Worm (Caenorhabditis elegans) whole organism, L4 larva: ENCODE data around the gene mrp-7.
A peak's percentile ranks its signal among the peaks of the same experiment; 100 is the strongest.

Source experiments
- D1046.2 ChIP-seq: fragments of 200-800 bp; sonication (Bioruptor generic); IDR thresholded peaks from 2 replicates; pipeline ENCODE4 v1.3.6; 2022; ENCODE audit warnings: missing genetic modification characterization, missing compliant biosample characterization
- F49E8.2 ChIP-seq: sonication (generic microtip); optimal IDR thresholded peaks from 2 replicates; lab custom pipeline; 2016; ENCODE audit warnings: missing compliant biosample characterization, mild to moderate bottlenecking, missing genetic modification characterization, borderline replicate concordance
- Y105C5A.15 ChIP-seq: fragments of 200-800 bp; sonication (Bioruptor generic); IDR thresholded peaks from 2 replicates; pipeline ENCODE4 v1.3.6; 2022; ENCODE audit warnings: missing genetic modification characterization, missing compliant biosample characterization
- Y48G9A.11 ChIP-seq: fragments of 200-800 bp; sonication (Bioruptor generic); IDR thresholded peaks from 2 replicates; pipeline ENCODE4 v1.3.6; 2022; ENCODE audit warnings: missing genetic modification reagents, missing genetic modification characterization, missing compliant biosample characterization
- Y5F2A.4 ChIP-seq: fragments of 200-800 bp; sonication (Bioruptor generic); optimal IDR thresholded peaks from 2 replicates; lab custom pipeline; 2018; ENCODE audit warnings: mild to moderate bottlenecking, missing genetic modification characterization, missing compliant biosample characterization
- ZK337.2 ChIP-seq: fragments of 200-800 bp; sonication (Bioruptor generic); IDR thresholded peaks from 2 replicates; pipeline ENCODE4 v1.3.6; 2022; ENCODE audit warnings: missing genetic modification reagents, missing genetic modification characterization, missing compliant biosample characterization
- aly-2 ChIP-seq: sonication (generic microtip); optimal IDR thresholded peaks from 2 replicates; lab custom pipeline; 2018; ENCODE audit warnings: missing biosample characterization, missing genetic modification characterization
- arid-1 ChIP-seq: fragments of 200-800 bp; sonication (Bioruptor generic); conservative IDR thresholded peaks from 2 replicates; pipeline ENCODE4 v1.3.6; 2022; ENCODE audit warnings: missing genetic modification reagents, missing genetic modification characterization, missing compliant biosample characterization
- ceh-28 ChIP-seq: fragments of 150-350 bp; optimal IDR thresholded peaks from 2 replicates; lab custom pipeline; 2014; ENCODE audit warnings: missing biosample characterization, missing genetic modification reagents, missing genetic modification characterization
- ceh-32 ChIP-seq: sonication (generic microtip); optimal IDR thresholded peaks from 2 replicates; lab custom pipeline; 2016; ENCODE audit warnings: mild to moderate bottlenecking, missing genetic modification characterization, missing compliant biosample characterization; ENCODE audit not compliant: poor library complexity
- ceh-44 ChIP-seq: fragments of 200-800 bp; sonication (Bioruptor generic); IDR thresholded peaks from 2 replicates; pipeline ENCODE4 v1.3.6; 2022; ENCODE audit warnings: missing genetic modification reagents, missing genetic modification characterization, missing compliant biosample characterization
- cey-2 ChIP-seq: sonication (generic microtip); optimal IDR thresholded peaks from 3 replicates; lab custom pipeline; 2017; ENCODE audit warnings: missing genetic modification characterization, mild to moderate bottlenecking, missing compliant biosample characterization, antibody characterized with exemption, borderline replicate concordance; ENCODE audit not compliant: insufficient read depth
- ctbp-1 ChIP-seq: fragments of 200-800 bp; sonication (Bioruptor generic); IDR thresholded peaks from 2 replicates; pipeline ENCODE4 v1.3.6; 2022; ENCODE audit warnings: missing genetic modification reagents, missing genetic modification characterization, missing compliant biosample characterization
- daf-16 ChIP-seq, 3 experiments: sonication (generic microtip); optimal IDR thresholded peaks; 2 replicates each; lab custom pipeline; 2016 to 2017; ENCODE audit warnings: missing genetic modification characterization in 3 of 3, missing genetic modification reagents in 3 of 3, mild to moderate bottlenecking in 2 of 3, missing compliant biosample characterization in 2 of 3, missing biosample characterization in 1 of 3, moderate library complexity in 1 of 3
- daf-19 ChIP-seq: fragments of 200-800 bp; sonication (Bioruptor generic); conservative IDR thresholded peaks from 2 replicates; pipeline ENCODE4 v1.3.6; 2022; ENCODE audit warnings: missing genetic modification characterization, missing compliant biosample characterization
- dmd-6 ChIP-seq: fragments of 200-800 bp; sonication (Bioruptor generic); IDR thresholded peaks from 2 replicates; pipeline ENCODE4 v1.3.6; 2022; ENCODE audit warnings: missing genetic modification reagents, missing genetic modification characterization, missing compliant biosample characterization
- dmd-8 ChIP-seq: fragments of 200-800 bp; sonication (Bioruptor generic); IDR thresholded peaks from 2 replicates; pipeline ENCODE4 v1.3.6; 2022; ENCODE audit warnings: missing genetic modification characterization, missing compliant biosample characterization
- dpl-1 ChIP-seq: fragments of 150-350 bp; optimal IDR thresholded peaks from 2 replicates; lab custom pipeline; 2014; ENCODE audit warnings: missing biosample characterization, missing genetic modification reagents, missing genetic modification characterization
- egl-43 ChIP-seq: fragments of 200-800 bp; sonication (Bioruptor generic); IDR thresholded peaks from 2 replicates; pipeline ENCODE4 v1.3.6; 2022; ENCODE audit warnings: missing genetic modification reagents, missing genetic modification characterization, missing compliant biosample characterization
- gei-8 ChIP-seq: fragments of 200-800 bp; sonication (Bioruptor generic); optimal IDR thresholded peaks from 2 replicates; lab custom pipeline; 2018; ENCODE audit warnings: mild to moderate bottlenecking, missing genetic modification characterization, missing compliant biosample characterization
- hlh-30 ChIP-seq: sonication (generic microtip); optimal IDR thresholded peaks from 2 replicates; lab custom pipeline; 2017; ENCODE audit warnings: antibody characterized with exemption, mild to moderate bottlenecking, missing genetic modification characterization, missing compliant biosample characterization; ENCODE audit not compliant: insufficient read depth
- lim-7 ChIP-seq: fragments of 200-800 bp; sonication (Bioruptor generic); IDR thresholded peaks from 2 replicates; pipeline ENCODE4 v1.3.6; 2022; ENCODE audit warnings: missing genetic modification characterization, missing compliant biosample characterization
- lin-1 ChIP-seq: fragments of 200-800 bp; sonication (Bioruptor generic); IDR thresholded peaks from 2 replicates; pipeline ENCODE4 v1.3.6; 2022; ENCODE audit warnings: missing genetic modification reagents, missing genetic modification characterization, missing compliant biosample characterization
- lin-15B ChIP-seq: fragments of 150-350 bp; sonication (generic microtip); optimal IDR thresholded peaks from 3 replicates; lab custom pipeline; 2014; ENCODE audit warnings: missing biosample characterization, missing genetic modification characterization
- lin-29 ChIP-seq: fragments of 200-800 bp; sonication (Bioruptor generic); IDR thresholded peaks from 2 replicates; pipeline ENCODE4 v1.3.6; 2022; ENCODE audit warnings: missing genetic modification reagents, missing genetic modification characterization, missing compliant biosample characterization
- lin-39 ChIP-seq: fragments of 150-350 bp; optimal IDR thresholded peaks from 2 replicates; lab custom pipeline; 2014; ENCODE audit warnings: missing biosample characterization, missing genetic modification reagents, missing genetic modification characterization
- mdl-1 ChIP-seq, 2 experiments: fragments of 150-350 bp in 1 of 2; sonication (generic microtip) in 1 of 2; optimal IDR thresholded peaks; 2 replicates each; lab custom pipeline; 2014 to 2017; ENCODE audit warnings: missing biosample characterization in 2 of 2, missing genetic modification characterization in 2 of 2
- mdt-29 ChIP-seq: fragments of 200-800 bp; sonication (Bioruptor generic); IDR thresholded peaks from 2 replicates; pipeline ENCODE4 v1.3.6; 2022; ENCODE audit warnings: missing genetic modification reagents, missing genetic modification characterization, missing compliant biosample characterization
- mes-2 ChIP-seq: sonication (generic microtip); optimal IDR thresholded peaks from 2 replicates; lab custom pipeline; 2016; ENCODE audit warnings: missing genotype, mild to moderate bottlenecking, missing genetic modification characterization, missing compliant biosample characterization; ENCODE audit not compliant: poor library complexity, severe bottlenecking
- mxl-3 ChIP-seq: fragments of 200-800 bp; sonication (Bioruptor generic); optimal IDR thresholded peaks from 2 replicates; lab custom pipeline; 2018; ENCODE audit warnings: mild to moderate bottlenecking, missing genetic modification characterization, missing compliant biosample characterization
- nhr-10 ChIP-seq: fragments of 150-350 bp; optimal IDR thresholded peaks from 2 replicates; lab custom pipeline; 2014; ENCODE audit warnings: missing biosample characterization, missing genetic modification characterization
- nhr-102 ChIP-seq: sonication (generic microtip); optimal IDR thresholded peaks from 2 replicates; lab custom pipeline; 2016; ENCODE audit warnings: mild to moderate bottlenecking, missing genetic modification characterization, moderate library complexity, missing compliant biosample characterization
- nhr-111 ChIP-seq: fragments of 200-800 bp; sonication (Bioruptor generic); optimal IDR thresholded peaks from 2 replicates; lab custom pipeline; 2018; ENCODE audit warnings: mild to moderate bottlenecking, missing genetic modification characterization, missing compliant biosample characterization
- nhr-237 ChIP-seq: sonication (generic microtip); optimal IDR thresholded peaks from 2 replicates; lab custom pipeline; 2017; ENCODE audit warnings: missing biosample characterization, missing genetic modification characterization
- nhr-41 ChIP-seq: fragments of 200-800 bp; sonication (Bioruptor generic); IDR thresholded peaks from 2 replicates; pipeline ENCODE4 v1.3.6; 2022; ENCODE audit warnings: missing genetic modification reagents, missing genetic modification characterization, missing compliant biosample characterization
- nhr-48 ChIP-seq: sonication (generic microtip); optimal IDR thresholded peaks from 2 replicates; lab custom pipeline; 2016; ENCODE audit warnings: mild to moderate bottlenecking, missing genetic modification characterization, missing compliant biosample characterization
- nhr-76 ChIP-seq: fragments of 150-350 bp; optimal IDR thresholded peaks from 2 replicates; lab custom pipeline; 2014; ENCODE audit warnings: missing biosample characterization, missing genetic modification characterization
- rbr-2 ChIP-seq: sonication (generic microtip); optimal IDR thresholded peaks from 2 replicates; lab custom pipeline; 2016; ENCODE audit warnings: missing genotype, missing genetic modification characterization, missing compliant biosample characterization
- saeg-2 ChIP-seq: fragments of 200-800 bp; sonication (Bioruptor generic); IDR thresholded peaks from 2 replicates; pipeline ENCODE4 v1.3.6; 2022; ENCODE audit warnings: missing genetic modification reagents, missing genetic modification characterization, missing compliant biosample characterization
- sdz-12 ChIP-seq: fragments of 200-800 bp; sonication (Bioruptor generic); optimal IDR thresholded peaks from 2 replicates; lab custom pipeline; 2018; ENCODE audit warnings: mild to moderate bottlenecking, missing genetic modification characterization, missing compliant biosample characterization
- snpc-1.2 ChIP-seq: fragments of 200-800 bp; sonication (Bioruptor generic); IDR thresholded peaks from 2 replicates; pipeline ENCODE4 v1.3.6; 2022; ENCODE audit warnings: missing genetic modification reagents, missing genetic modification characterization, missing compliant biosample characterization
- spr-3 ChIP-seq: fragments of 200-800 bp; sonication (Bioruptor generic); optimal IDR thresholded peaks from 2 replicates; lab custom pipeline; 2018; ENCODE audit warnings: mild to moderate bottlenecking, missing genetic modification characterization, missing compliant biosample characterization
- tra-1 ChIP-seq: fragments of 200-800 bp; sonication (Bioruptor generic); IDR thresholded peaks from 2 replicates; pipeline ENCODE4 v1.3.6; 2022; ENCODE audit warnings: missing genetic modification reagents, missing genetic modification characterization, missing compliant biosample characterization
- unc-130 ChIP-seq: sonication (generic microtip); optimal IDR thresholded peaks from 2 replicates; lab custom pipeline; 2016; ENCODE audit warnings: missing genetic modification reagents, missing genetic modification characterization, missing compliant biosample characterization
- vab-7 ChIP-seq: fragments of 200-800 bp; sonication (Bioruptor generic); IDR thresholded peaks from 2 replicates; pipeline ENCODE4 v1.3.6; 2022; ENCODE audit warnings: missing genetic modification reagents, missing genetic modification characterization, missing compliant biosample characterization
- zag-1 ChIP-seq: fragments of 150-350 bp; optimal IDR thresholded peaks from 2 replicates; lab custom pipeline; 2014; ENCODE audit warnings: missing biosample characterization, missing genetic modification characterization
- zip-11 ChIP-seq: fragments of 200-800 bp; sonication (Bioruptor generic); IDR thresholded peaks from 2 replicates; pipeline ENCODE4 v1.3.6; 2022; ENCODE audit warnings: missing genetic modification characterization, missing compliant biosample characterization
- ztf-11 ChIP-seq: fragments of 150-350 bp; optimal IDR thresholded peaks from 2 replicates; lab custom pipeline; 2014; ENCODE audit warnings: missing biosample characterization, missing genetic modification characterization

mrp-7 gene

ce11 chrV:19640808-19641207 is 33.8 kb upstream of the mrp-7 start, which contains the start of gene Y43F8C.6 (continued):
- no peak for TF ChIP-seq zag-1 (tag; lab: Kevin White, UChicago)
- no peak for TF ChIP-seq mxl-3 (GFP tag; lab: Kevin White, UChicago)
- no peak for TF ChIP-seq nhr-41 (GFP tag; lab: Robert Waterston, UW)
- no peak for TF ChIP-seq lin-29 (GFP tag; lab: Robert Waterston, UW)

DNA sequence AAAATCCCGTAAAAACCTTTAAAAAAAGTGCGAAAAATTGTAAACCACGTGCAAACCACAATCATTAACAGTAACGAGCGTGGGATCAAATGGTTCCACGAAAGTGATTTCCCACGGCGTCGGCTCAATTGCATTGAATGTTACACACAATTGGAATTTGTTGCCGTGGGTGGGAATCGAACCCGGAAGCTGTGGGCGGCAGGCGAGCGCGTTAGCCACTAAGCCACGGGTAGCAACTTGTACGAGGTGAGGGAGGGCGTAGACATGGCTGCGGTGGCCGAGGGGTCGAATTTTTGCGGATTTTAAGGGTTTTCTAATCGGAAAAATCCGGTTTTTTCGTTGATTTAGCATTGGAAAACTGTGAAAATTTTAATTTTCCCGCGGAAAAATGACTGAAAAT is 31.6 kb upstream of the mrp-7 start:
- TF ChIP-seq daf-19, result no peak
- peak; percentile 88 for TF ChIP-seq tra-1
- peak; percentile 93 for TF ChIP-seq Y5F2A.4 (GFP tag; lab: Kevin White, UChicago)
- TF ChIP-seq mdt-29 (GFP tag; lab: Robert Waterston, UW), result peak; percentile 89
- peak; percentile 68 for TF ChIP-seq hlh-30 (tag; lab: Kevin White, UChicago)
- peak; percentile 87 for TF ChIP-seq lin-1 (GFP tag; lab: Robert Waterston, UW)
- TF ChIP-seq ZK337.2 (GFP tag; lab: Robert Waterston, UW), result peak; percentile 92
- TF ChIP-seq mes-2, result peak; percentile 90
- TF ChIP-seq zip-11, result peak; percentile 87
- TF ChIP-seq dpl-1 (GFP tag; lab: Kevin White, UChicago), result peak; percentile 53
- peak; percentile 98 for TF ChIP-seq dmd-8
- peak; percentile 95 for TF ChIP-seq nhr-41 (GFP tag; lab: Robert Waterston, UW)
- no peak for TF ChIP-seq nhr-76 (tag; lab: Kevin White, UChicago)
- peak; percentile 97 for TF ChIP-seq ceh-44 (GFP tag; lab: Robert Waterston, UW)
- TF ChIP-seq unc-130 (GFP tag; lab: Kevin White, UChicago), result peak; percentile 74
- peak; percentile 97 for TF ChIP-seq lim-7
- TF ChIP-seq ctbp-1 (GFP tag; lab: Robert Waterston, UW), result peak; percentile 93
- peak; percentile 85 to 93 for TF ChIP-seq daf-16 (GFP tag; optimal IDR thresholded peaks at IDR 0.05; lab: Kevin White, UChicago)
- TF ChIP-seq daf-16 (tag; optimal IDR thresholded peaks at IDR 0.05; lab: Kevin White, UChicago), result peak; percentile 67
- TF ChIP-seq mdl-1 (tag; optimal IDR thresholded peaks at IDR 0.05; lab: Kevin White, UChicago), result peak in 1 of 2 experiments; percentile 56
- no peak for TF ChIP-seq cey-2 (tag; lab: Kevin White, UChicago)
- peak; percentile 94 for TF ChIP-seq D1046.2
- peak; percentile 90 for TF ChIP-seq vab-7 (GFP tag; lab: Robert Waterston, UW)
- no peak for TF ChIP-seq ceh-32 (tag; lab: Kevin White, UChicago)
- no peak for TF ChIP-seq aly-2 (tag; lab: Kevin White, UChicago)
- peak; percentile 88 for TF ChIP-seq saeg-2 (GFP tag; lab: Robert Waterston, UW)
- TF ChIP-seq sdz-12, result peak; percentile 95
- TF ChIP-seq arid-1 (GFP tag; lab: Robert Waterston, UW), result peak; percentile 93
- TF ChIP-seq F49E8.2 (tag; lab: Kevin White, UChicago), result peak; percentile 95
- TF ChIP-seq Y48G9A.11, result peak; percentile 92
- peak; percentile 99 for TF ChIP-seq egl-43 (GFP tag; lab: Robert Waterston, UW)
- peak; percentile 92 for TF ChIP-seq rbr-2 (tag; lab: Kevin White, UChicago)
- no peak for TF ChIP-seq nhr-10
- no peak for TF ChIP-seq lin-39 (tag; lab: Kevin White, UChicago)
- peak; percentile 93 for TF ChIP-seq nhr-111 (GFP tag; lab: Kevin White, UChicago)
- peak; percentile 75 for TF ChIP-seq lin-29 (GFP tag; lab: Robert Waterston, UW)
- TF ChIP-seq nhr-102, result peak; percentile 90
- TF ChIP-seq nhr-48 (tag; lab: Kevin White, UChicago), result peak; percentile 81
- peak; percentile 97 for TF ChIP-seq Y105C5A.15 (GFP tag; lab: Robert Waterston, UW)
- TF ChIP-seq gei-8 (GFP tag; lab: Kevin White, UChicago), result peak; percentile 86
- peak; percentile 83 for TF ChIP-seq dmd-6
- TF ChIP-seq ztf-11 (tag; lab: Kevin White, UChicago), result no peak
- no peak for TF ChIP-seq lin-15B (tag; lab: Kevin White, UChicago)
- TF ChIP-seq snpc-1.2, result peak; percentile 93
- no peak for TF ChIP-seq nhr-237 (tag; lab: Kevin White, UChicago)
- TF ChIP-seq ceh-28 (tag; lab: Kevin White, UChicago), result no peak
- peak; percentile 91 for TF ChIP-seq spr-3 (GFP tag; lab: Kevin White, UChicago)
